Worm (Caenorhabditis elegans) whole organism, L3 larva: Measurements from ENCODE around the gene M03A8.3.

ENCODE experiments used
- ZK546.5 ChIP-seq: sonication (generic microtip); optimal IDR thresholded peaks from 2 replicates; lab custom pipeline; 2017; ENCODE audit warnings: missing biosample characterization, missing genetic modification characterization
- elt-2 ChIP-seq: sonication (generic microtip); optimal IDR thresholded peaks from 2 replicates; lab custom pipeline; 2016; ENCODE audit warnings: missing genetic modification reagents, mild to moderate bottlenecking, missing genetic modification characterization, missing compliant biosample characterization
- elt-3 ChIP-seq, 3 experiments: fragments of 150-350 bp in 1 of 3; sonication (generic microtip) in 2 of 3; optimal IDR thresholded peaks; 2 replicates in 2 of 3; 4 replicates in 1 of 3; lab custom pipeline; 2014 to 2017; ENCODE audit warnings: missing biosample characterization in 3 of 3, missing genetic modification characterization in 3 of 3
- nhr-11 ChIP-seq: fragments of 150-350 bp; optimal IDR thresholded peaks from 2 replicates; lab custom pipeline; 2014; ENCODE audit warnings: missing biosample characterization, missing genetic modification characterization
- nhr-25 ChIP-seq: sonication (generic microtip); optimal IDR thresholded peaks from 2 replicates; lab custom pipeline; 2017; ENCODE audit warnings: missing biosample characterization, missing genetic modification characterization
- nhr-77 ChIP-seq: fragments of 150-350 bp; optimal IDR thresholded peaks from 2 replicates; lab custom pipeline; 2014; ENCODE audit warnings: missing biosample characterization, missing genetic modification characterization
- pqm-1 ChIP-seq: fragments of 150-350 bp; optimal IDR thresholded peaks from 2 replicates; lab custom pipeline; 2017; ENCODE audit warnings: missing biosample characterization, missing genetic modification characterization, inconsistent platforms
- skn-1 ChIP-seq: fragments of 150-350 bp; optimal IDR thresholded peaks from 2 replicates; lab custom pipeline; 2014; ENCODE audit warnings: missing biosample characterization, missing genetic modification characterization

DNA sequence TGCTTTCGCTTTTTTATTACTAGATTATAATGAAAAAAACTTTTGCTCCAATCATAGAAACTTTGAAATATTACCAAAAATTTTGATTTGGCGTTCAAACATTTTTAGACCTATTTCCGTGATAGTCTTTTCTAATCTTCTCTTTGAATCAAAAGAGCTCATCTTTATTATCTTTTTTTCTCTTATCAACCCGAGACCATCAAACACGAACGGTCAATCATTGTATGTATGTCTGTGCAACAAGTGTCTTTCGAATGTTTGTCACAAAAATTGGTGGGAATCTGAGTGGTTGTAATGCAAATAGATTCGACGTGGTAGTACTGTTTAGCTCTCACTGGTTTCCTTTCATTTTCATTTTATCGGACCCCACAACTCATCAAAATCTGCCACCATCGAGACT is at the start of gene M03A8.3:
- no peak for TF ChIP-seq skn-1 (tag; lab: Kevin White, UChicago)
- TF ChIP-seq elt-3 (tag; optimal IDR thresholded peaks at IDR 0.05; lab: Kevin White, UChicago) = no peak
- no peak for TF ChIP-seq nhr-11
- TF ChIP-seq elt-2 (tag; lab: Kevin White, UChicago) = peak; percentile 48
- TF ChIP-seq ZK546.5 (tag; lab: Kevin White, UChicago) = no peak
- no peak for TF ChIP-seq nhr-25 (tag; lab: Kevin White, UChicago)
- peak; percentile 1 for TF ChIP-seq pqm-1 (tag; lab: Kevin White, UChicago)
- no peak for TF ChIP-seq nhr-77 (tag; lab: Kevin White, UChicago)
